Fruit fly (Drosophila melanogaster) whole organism: ENCODE data around the gene CG32270.

Source experiments
- CG8478 ChIP-seq: fragments of >200 bp; optimal IDR thresholded peaks from 2 replicates; lab custom pipeline; 2018; ENCODE audit warnings: inconsistent platforms
- Dll ChIP-seq: fragments of >200 bp; optimal IDR thresholded peaks from 2 replicates; lab custom pipeline; 2017
- EcR ChIP-seq, 2 experiments: fragments of >200 bp; optimal IDR thresholded peaks; 2 replicates each; lab custom pipeline; 2017; ENCODE audit warnings: missing biosample characterization in 2 of 2, missing genetic modification characterization in 2 of 2, missing genetic modification reagents in 2 of 2
- pan ChIP-seq: fragments of >200 bp; optimal IDR thresholded peaks from 2 replicates; lab custom pipeline; 2017
- psq ChIP-seq: fragments of >200 bp; optimal IDR thresholded peaks from 2 replicates; lab custom pipeline; 2017
- usp ChIP-seq: fragments of >200 bp; optimal IDR thresholded peaks from 2 replicates; lab custom pipeline; 2017; ENCODE audit warnings: missing biosample characterization, missing genetic modification characterization, mixed read lengths

Gene CG32270

dm6 chr3L:3178530-3179096 lies 30.2 kb downstream of the CG32270 start, which contains the start of the genes MnM and Girdin:
TSS of gene MnM (minus strand) at chr3L:3178580.
TSS of gene Girdin (plus strand) at chr3L:3178930.
- no peak for TF ChIP-seq CG8478 (lab: Kevin White, UChicago)
- no peak for TF ChIP-seq pan
- no peak for TF ChIP-seq usp
- TF ChIP-seq EcR (GFP tag; optimal IDR thresholded peaks at IDR 0.05; lab: Kevin White, UChicago), result no peak
- no peak for TF ChIP-seq Dll (lab: Kevin White, UChicago)
- no peak for TF ChIP-seq psq (lab: Kevin White, UChicago)

- no peak for TF ChIP-seq pan
- no peak for TF ChIP-seq usp
- TF ChIP-seq Dll (lab: Kevin White, UChicago), result no peak
- no peak for TF ChIP-seq CG8478 (lab: Kevin White, UChicago)
- TF ChIP-seq psq (lab: Kevin White, UChicago), result no peak
- TF ChIP-seq EcR (GFP tag; optimal IDR thresholded peaks at IDR 0.05; lab: Kevin White, UChicago), result no peak
Observed at dm6 chr3L:3177872-3178271, 30.9 kb downstream of the CG32270 start.

- TF ChIP-seq EcR (GFP tag; optimal IDR thresholded peaks at IDR 0.05; lab: Kevin White, UChicago) (no peak), psq (lab: Kevin White, UChicago) (no peak), pan (no peak), Dll (lab: Kevin White, UChicago) (no peak), usp (no peak), CG8478 (lab: Kevin White, UChicago) (no peak)
Observed at dm6 chr3L:3172445-3172844, 36.3 kb downstream of the CG32270 start, which contains the start of gene CG14963. TSS of gene CG14963 (minus strand) at chr3L:3172545.

- TF ChIP-seq CG8478 (lab: Kevin White, UChicago) (no peak), usp (no peak), Dll (lab: Kevin White, UChicago) (no peak), pan (no peak), psq (lab: Kevin White, UChicago) (no peak), EcR (GFP tag; optimal IDR thresholded peaks at IDR 0.05; lab: Kevin White, UChicago) (no peak)
Observed at dm6 chr3L:3169107-3169506, 39.7 kb downstream of the CG32270 start, which contains the start of the genes CG32278 and CG32281. TSS of gene CG32278 (plus strand) at chr3L:3169286. TSS of gene CG32281 (plus strand) at chr3L:3169375.

- TF ChIP-seq EcR (GFP tag; optimal IDR thresholded peaks at IDR 0.05; lab: Kevin White, UChicago), result no peak
- TF ChIP-seq CG8478 (lab: Kevin White, UChicago), result no peak
- no peak for TF ChIP-seq Dll (lab: Kevin White, UChicago)
- no peak for TF ChIP-seq psq (lab: Kevin White, UChicago)
- TF ChIP-seq usp, result no peak
- TF ChIP-seq pan, result no peak
Observed at dm6 chr3L:3166200-3166695, 42.5 kb downstream of the CG32270 start, which contains the start of gene Asciz. TSS of gene Asciz (minus strand) at chr3L:3166250.

- TF ChIP-seq psq (lab: Kevin White, UChicago) (no peak), Dll (lab: Kevin White, UChicago) (no peak), usp (no peak), EcR (GFP tag; optimal IDR thresholded peaks at IDR 0.05; lab: Kevin White, UChicago) (no peak), CG8478 (lab: Kevin White, UChicago) (no peak), pan (no peak)
Observed at dm6 chr3L:3165399-3165798, 43.4 kb downstream of the CG32270 start.

- TF ChIP-seq psq (lab: Kevin White, UChicago) (no peak), usp (no peak), EcR (GFP tag; optimal IDR thresholded peaks at IDR 0.05; lab: Kevin White, UChicago) (no peak), CG8478 (lab: Kevin White, UChicago) (no peak), Dll (lab: Kevin White, UChicago) (no peak), pan (no peak)
Observed at dm6 chr3L:3164951-3165350, 43.8 kb downstream of the CG32270 start, which contains the start of gene CG32280. TSS of gene CG32280 (plus strand) at chr3L:3165181.

- TF ChIP-seq pan, result no peak
- no peak for TF ChIP-seq psq (lab: Kevin White, UChicago)
- no peak for TF ChIP-seq CG8478 (lab: Kevin White, UChicago)
- TF ChIP-seq EcR (GFP tag; optimal IDR thresholded peaks at IDR 0.05; lab: Kevin White, UChicago), result no peak
- no peak for TF ChIP-seq usp
- TF ChIP-seq Dll (lab: Kevin White, UChicago), result no peak
Observed at dm6 chr3L:3162584-3162983, 46.2 kb downstream of the CG32270 start.

dm6 chr3L:3161968-3162367 lies 46.8 kb downstream of the CG32270 start, which contains the start of gene rasp:
TSS of gene rasp (plus strand) at chr3L:3162180.
- no peak for TF ChIP-seq Dll (lab: Kevin White, UChicago)

- TF ChIP-seq EcR (GFP tag; optimal IDR thresholded peaks at IDR 0.05; lab: Kevin White, UChicago), result no peak
- TF ChIP-seq usp, result no peak
- TF ChIP-seq Dll (lab: Kevin White, UChicago), result no peak
- TF ChIP-seq psq (lab: Kevin White, UChicago), result no peak
- TF ChIP-seq CG8478 (lab: Kevin White, UChicago), result no peak
- TF ChIP-seq pan, result no peak
Observed at dm6 chr3L:3159309-3160194, 49.2 kb downstream of the CG32270 start, which contains the start of the genes ND-30 and CG15812. TSS of gene ND-30 (minus strand) at chr3L:3159578. TSS of gene CG15812 (plus strand) at chr3L:3159991.

- TF ChIP-seq EcR (GFP tag; optimal IDR thresholded peaks at IDR 0.05; lab: Kevin White, UChicago) (no peak), psq (lab: Kevin White, UChicago) (no peak), pan (no peak), usp (no peak), Dll (lab: Kevin White, UChicago) (no peak), CG8478 (lab: Kevin White, UChicago) (no peak)
Observed at dm6 chr3L:3157651-3158050, 51.1 kb downstream of the CG32270 start.
